Fruit fly (Drosophila melanogaster): ENCODE results near the gene CG45075.

The CG45075 gene

DNA sequence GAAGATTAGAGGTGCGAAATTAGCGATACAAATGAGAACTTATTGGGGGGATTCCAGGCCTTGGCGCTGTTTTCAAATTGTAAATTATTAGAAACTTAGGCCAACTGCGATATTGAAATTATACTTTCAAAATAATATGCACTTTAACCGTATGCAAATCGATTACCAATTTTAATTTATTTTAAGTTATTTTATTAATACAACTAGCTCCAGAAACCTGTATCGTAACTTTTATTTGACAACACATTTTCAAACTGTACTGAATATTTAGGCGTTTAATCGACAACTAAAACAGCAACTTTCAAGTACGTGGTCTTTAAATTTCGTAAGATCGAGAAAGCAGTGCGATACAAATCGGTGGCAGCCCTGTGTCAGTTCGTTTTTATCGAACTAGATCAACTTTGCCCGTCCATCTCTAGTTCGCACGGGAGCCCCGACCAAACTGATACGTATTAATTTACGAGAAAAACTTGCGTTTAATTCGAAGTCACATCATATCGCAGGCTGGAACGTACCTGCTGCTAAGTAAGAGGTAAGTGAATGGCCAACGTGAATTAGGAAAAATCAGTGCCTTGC is 20.5 kb upstream of the CG45075 start, which contains the start of the genes CG9154 and Kr-h2 (continued):
- TF ChIP-seq Drgx (GFP tag; IDR thresholded peaks at IDR 0.05) (peak; percentile 39), jigr1 (GFP tag; IDR thresholded peaks at IDR 0.05) (peak; percentile 54; the same call in 1 of the 3 replicates), CG33557 (GFP tag; optimal IDR thresholded peaks at IDR 0.05) (no peak), CG15514 (GFP tag; optimal IDR thresholded peaks at IDR 0.05) (peak; percentile 100), Hey (tag; optimal IDR thresholded peaks at IDR 0.05) (no peak), pnt (GFP tag; optimal IDR thresholded peaks at IDR 0.05) (no peak), row (GFP tag; IDR thresholded peaks at IDR 0.05) (peak; percentile 71), p53 (GFP tag; optimal IDR thresholded peaks at IDR 0.05) (no peak), lmd (GFP tag; IDR thresholded peaks at IDR 0.05) (no peak), Abd-B (GFP tag; optimal IDR thresholded peaks at IDR 0.05) (peak; percentile 37), NFAT (GFP tag; IDR thresholded peaks at IDR 0.05) (no peak), CG17829 (tag; optimal IDR thresholded peaks at IDR 0.05) (peak; percentile 64), peb (GFP tag; IDR thresholded peaks at IDR 0.05) (no peak), CrebB (tag; optimal IDR thresholded peaks at IDR 0.05) (no peak), CG5245 (GFP tag; optimal IDR thresholded peaks at IDR 0.05) (no peak), sna (GFP tag; IDR thresholded peaks at IDR 0.05; ENCODE audit: partially characterized antibody) (no peak), CG17568 (GFP tag; optimal IDR thresholded peaks at IDR 0.05) (no peak), Ets97D (GFP tag; optimal IDR thresholded peaks at IDR 0.05) (peak; percentile 78), Meics (GFP tag; optimal IDR thresholded peaks at IDR 0.05) (peak; percentile 32), CG2712 (tag; optimal IDR thresholded peaks at IDR 0.05) (peak; percentile 50), CG2199 (GFP tag; IDR thresholded peaks at IDR 0.05) (no peak), E2f1 (GFP tag; IDR thresholded peaks at IDR 0.05) (0 out of 2 replicates have a peak, but pooled peaks have one; percentile 11), CG10654 (GFP tag; optimal IDR thresholded peaks at IDR 0.05) (no peak), her (GFP tag; optimal IDR thresholded peaks at IDR 0.05) (no peak), CG17912 (GFP tag; optimal IDR thresholded peaks at IDR 0.05) (no peak), mirr (GFP tag; optimal IDR thresholded peaks at IDR 0.05) (peak; percentile 24), pho (GFP tag; optimal IDR thresholded peaks at IDR 0.05) (no peak), CG9876 (GFP tag; optimal IDR thresholded peaks at IDR 0.05) (no peak), bbx (GFP tag; IDR thresholded peaks at IDR 0.05; ENCODE audit: partially characterized antibody) (peak; percentile 63), da (GFP tag; optimal IDR thresholded peaks at IDR 0.05) (no peak), HLH4C (GFP tag; IDR thresholded peaks at IDR 0.05; ENCODE audit: partially characterized antibody) (peak; percentile 81), Nf-YB (GFP tag; optimal IDR thresholded peaks at IDR 0.05) (no peak), CG1602 (GFP tag; optimal IDR thresholded peaks at IDR 0.05) (no peak), Sox102F (GFP tag; optimal IDR thresholded peaks at IDR 0.05) (no peak), CG10543 (GFP tag; optimal IDR thresholded peaks at IDR 0.05) (peak; percentile 62), Kr (GFP tag; optimal IDR thresholded peaks at IDR 0.05) (no peak), dmrt11E (tag; optimal IDR thresholded peaks at IDR 0.05) (peak; percentile 11), wek (GFP tag; optimal IDR thresholded peaks at IDR 0.05) (peak; percentile 95), CG8290 (GFP tag; optimal IDR thresholded peaks at IDR 0.05) (no peak), CG8290 (tag; optimal IDR thresholded peaks at IDR 0.05) (peak in 1 of 2 experiments; percentile 48), ERR (GFP tag; optimal IDR thresholded peaks at IDR 0.05) (no peak), CG14710 (tag; optimal IDR thresholded peaks at IDR 0.05) (peak; percentile 69), zf30C (GFP tag; optimal IDR thresholded peaks at IDR 0.05) (no peak), CG4707 (GFP tag; optimal IDR thresholded peaks at IDR 0.05) (no peak), Dek (tag; optimal IDR thresholded peaks at IDR 0.05) (peak; percentile 76), CG8089 (GFP tag; optimal IDR thresholded peaks at IDR 0.05) (no peak), sens (GFP tag) (peak; percentile 88), az2 (GFP tag; optimal IDR thresholded peaks at IDR 0.05) (no peak), CG10267 (tag; optimal IDR thresholded peaks at IDR 0.05) (peak; percentile 57), CG2889 (GFP tag; IDR thresholded peaks at IDR 0.05) (no peak)

All from whole organism, embryonic.